Fruit fly (Drosophila melanogaster): ENCODE data around the gene CG32107.
A peak's percentile ranks its signal among the peaks of the same experiment; 100 is the strongest.

CG32107 gene

dm6 chr3L:12832355-12832881 lies 28.7 kb downstream of the CG32107 start (continued):
- TF ChIP-seq tll (GFP tag; optimal IDR thresholded peaks at IDR 0.05) (no peak), Opbp (GFP tag; IDR thresholded peaks at IDR 0.05; ENCODE audit: partially characterized antibody) (no peak), Adf1 (GFP tag; IDR thresholded peaks at IDR 0.05) (peak; percentile 5; the same call in 1 of the 2 replicates), CrebB (tag; optimal IDR thresholded peaks at IDR 0.05) (no peak), fu2 (GFP tag; optimal IDR thresholded peaks at IDR 0.05) (no peak), CG2199 (GFP tag; IDR thresholded peaks at IDR 0.05) (peak; percentile 72; the same call in 2 of the 3 replicates), Fer1 (GFP tag; optimal IDR thresholded peaks at IDR 0.05) (peak; percentile 45), CG42726 (GFP tag; IDR thresholded peaks at IDR 0.05; ENCODE audit: partially characterized antibody) (no peak), CG4328 (GFP tag; optimal IDR thresholded peaks at IDR 0.05) (no peak), CG9797 (GFP tag; optimal IDR thresholded peaks at IDR 0.05) (no peak), Ptx1 (GFP tag; IDR thresholded peaks at IDR 0.05) (no peak), CG2678 (tag; optimal IDR thresholded peaks at IDR 0.05) (peak; percentile 19), CG18599 (GFP tag; optimal IDR thresholded peaks at IDR 0.05) (peak; percentile 0), Side (GFP tag; optimal IDR thresholded peaks at IDR 0.05) (no peak), pfk (GFP tag; optimal IDR thresholded peaks at IDR 0.05) (no peak), kay (GFP tag; optimal IDR thresholded peaks at IDR 0.05) (no peak), row (GFP tag; IDR thresholded peaks at IDR 0.05) (peak; percentile 28; the same call in 1 of the 3 replicates), zen (tag; optimal IDR thresholded peaks at IDR 0.05) (no peak), CG6254 (GFP tag; optimal IDR thresholded peaks at IDR 0.05) (no peak), CG14441 (GFP tag; IDR thresholded peaks at IDR 0.05) (no peak), Oaz (GFP tag; IDR thresholded peaks at IDR 0.05) (no peak), CkIIα-i1 (GFP tag; IDR thresholded peaks at IDR 0.05) (no peak), CG12942 (GFP tag; optimal IDR thresholded peaks at IDR 0.05) (no peak), vvl (GFP tag; IDR thresholded peaks at IDR 0.05) (peak; percentile 44; the same call in 1 of the 2 replicates), al (GFP tag; IDR thresholded peaks at IDR 0.05) (no peak), sim (GFP tag; IDR thresholded peaks at IDR 0.05) (no peak; the same call in 1 of the 2 replicates), slp2 (GFP tag; optimal IDR thresholded peaks at IDR 0.05) (no peak), CG2875 (GFP tag; optimal IDR thresholded peaks at IDR 0.05) (peak; percentile 15), eyg (GFP tag; optimal IDR thresholded peaks at IDR 0.05) (no peak), ham (GFP tag; IDR thresholded peaks at IDR 0.05) (no peak), Vsx1 (GFP tag; optimal IDR thresholded peaks at IDR 0.05) (peak; percentile 5), CG10543 (GFP tag; optimal IDR thresholded peaks at IDR 0.05) (peak; percentile 48), ara (GFP tag; IDR thresholded peaks at IDR 0.05) (no peak), CG7556 (GFP tag; optimal IDR thresholded peaks at IDR 0.05) (no peak), Dref (GFP tag; IDR thresholded peaks at IDR 0.05) (no peak), CG12155 (GFP tag; optimal IDR thresholded peaks at IDR 0.05) (no peak), CG1647 (GFP tag; optimal IDR thresholded peaks at IDR 0.05) (no peak), NC2β (GFP tag; optimal IDR thresholded peaks at IDR 0.05) (no peak), ind (GFP tag; optimal IDR thresholded peaks at IDR 0.05) (no peak), CG3407 (GFP tag; optimal IDR thresholded peaks at IDR 0.05) (no peak), Hsf (GFP tag; optimal IDR thresholded peaks at IDR 0.05) (no peak), ewg (GFP tag; optimal IDR thresholded peaks at IDR 0.05) (peak; percentile 59), Ravus (GFP tag; IDR thresholded peaks at IDR 0.05) (no peak), wdn (GFP tag; IDR thresholded peaks at IDR 0.05) (no peak), D (optimal IDR thresholded peaks at IDR 0.05) (no peak), D (GFP tag; optimal IDR thresholded peaks at IDR 0.05) (no peak), cwo (GFP tag; optimal IDR thresholded peaks at IDR 0.05) (peak; percentile 21), CG17385 (GFP tag; optimal IDR thresholded peaks at IDR 0.05) (peak; percentile 12), Fer3 (tag; optimal IDR thresholded peaks at IDR 0.05) (no peak), prd (optimal IDR thresholded peaks at IDR 0.05) (no peak), prd (GFP tag; IDR thresholded peaks at IDR 0.05) (no peak), Doc2 (GFP tag; IDR thresholded peaks at IDR 0.05) (no peak)
